Fruit fly (Drosophila melanogaster): ENCODE measurements around the gene Pop2.
A peak's percentile ranks its signal among the peaks of the same experiment; 100 is the strongest.

dm6 chr3L:12030521-12030920, 27.8 kb upstream of the Pop2 start:
- TF ChIP-seq bab1 (GFP tag; optimal IDR thresholded peaks at IDR 0.05) (peak; percentile 20), CG33017 (tag; optimal IDR thresholded peaks at IDR 0.05) (no peak), Hr96 (GFP tag; optimal IDR thresholded peaks at IDR 0.05) (no peak), CG7045 (GFP tag; optimal IDR thresholded peaks at IDR 0.05) (no peak), Clk (GFP tag; optimal IDR thresholded peaks at IDR 0.05) (no peak), CG14711 (tag; optimal IDR thresholded peaks at IDR 0.05) (no peak), cic (GFP tag; optimal IDR thresholded peaks at IDR 0.05) (no peak), pad (GFP tag; optimal IDR thresholded peaks at IDR 0.05) (no peak)

Measured in whole organism, adult.